Worm (Caenorhabditis elegans): ENCODE measurements around the gene srh-141.

DNA sequence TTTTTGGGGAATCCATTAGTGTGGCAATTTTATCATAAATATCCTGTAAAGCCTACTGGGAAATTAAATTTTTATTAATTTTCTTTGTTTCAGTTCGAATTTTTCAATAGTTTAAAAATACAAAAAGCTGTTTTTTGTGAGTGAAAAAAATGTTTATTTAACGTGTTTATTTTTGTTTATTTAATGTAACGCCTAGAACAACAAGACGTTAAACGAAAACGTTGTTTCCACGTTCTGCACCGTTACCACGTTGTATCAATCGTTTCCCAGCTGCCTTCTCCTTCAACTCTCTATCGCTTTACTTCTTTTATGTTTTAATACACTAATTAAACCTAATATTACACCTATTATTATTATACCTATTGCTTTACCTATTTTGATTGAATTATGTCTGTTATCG, 4.0 kb downstream of the srh-141 start, which contains the start of gene T08G3.13:
- TF ChIP-seq gei-17 (GFP tag; optimal IDR thresholded peaks at IDR 0.05), result no peak
- no peak for TF ChIP-seq F49E8.2 (tag; optimal IDR thresholded peaks at IDR 0.05; ENCODE audit: insufficient read depth)
- TF ChIP-seq egl-44 (GFP tag; IDR thresholded peaks at IDR 0.05), result no peak
- TF ChIP-seq ama-1 (optimal IDR thresholded peaks at IDR 0.05), result no peak
- TF ChIP-seq ama-1 (GFP tag; optimal IDR thresholded peaks at IDR 0.05), result no peak
- no peak for TF ChIP-seq ets-4 (GFP tag; optimal IDR thresholded peaks at IDR 0.05)
- no peak for TF ChIP-seq akir-1 (GFP tag; optimal IDR thresholded peaks at IDR 0.05)
- TF ChIP-seq die-1 (tag; optimal IDR thresholded peaks at IDR 0.05), result no peak
- TF ChIP-seq unc-62 (GFP tag; optimal IDR thresholded peaks at IDR 0.05), result no peak
- TF ChIP-seq ztf-3 (GFP tag; optimal IDR thresholded peaks at IDR 0.05), result no peak
- no peak for TF ChIP-seq lsy-27 (tag; optimal IDR thresholded peaks at IDR 0.05; ENCODE audit: borderline replicate concordance, insufficient read depth)
- no peak for TF ChIP-seq C06A6.2 (GFP tag; conservative IDR thresholded peaks at IDR 0.05)
- TF ChIP-seq pha-4 (tag; optimal IDR thresholded peaks at IDR 0.05), result no peak
- TF ChIP-seq nhr-120 (GFP tag; IDR thresholded peaks at IDR 0.05), result no peak
- TF ChIP-seq hmg-20 (GFP tag; IDR thresholded peaks at IDR 0.05), result no peak

Data from whole organism, young adult.